Fruit fly (Drosophila melanogaster) Kc167 (cell line): ENCODE results near the gene CG32512.

ENCODE experiments used
- Myc ChIP-seq: fragments of >200 bp; optimal IDR thresholded peaks from 2 replicates; lab custom pipeline; 2017; ENCODE audit warnings: missing external identifiers
- Sin3A ChIP-seq: fragments of >200 bp; optimal IDR thresholded peaks from 2 replicates; lab custom pipeline; 2018; ENCODE audit warnings: missing external identifiers
- h ChIP-seq: fragments of >200 bp; optimal IDR thresholded peaks from 3 replicates; lab custom pipeline; 2018; ENCODE audit warnings: missing external identifiers
- insv ChIP-seq: fragments of >200 bp; optimal IDR thresholded peaks from 3 replicates; lab custom pipeline; 2018; ENCODE audit warnings: missing external identifiers
- psq ChIP-seq: fragments of >200 bp; optimal IDR thresholded peaks from 2 replicates; lab custom pipeline; 2017; ENCODE audit warnings: missing external identifiers
- ttk ChIP-seq: sonication (Bioruptor generic); optimal IDR thresholded peaks from 2 replicates; lab custom pipeline; 2017; ENCODE audit warnings: missing external identifiers

Gene CG32512

dm6 chrX:21044831-21045447, 22.4 kb downstream of the CG32512 start, which contains the start of gene Cbs:
TSS of gene Cbs (plus strand) at chrX:21045138.
- TF ChIP-seq Sin3A (lab: Kevin White, UChicago) = no peak

dm6 chrX:21044278-21044830, 23.0 kb downstream of the CG32512 start:
- TF ChIP-seq psq (no peak), Sin3A (lab: Kevin White, UChicago) (no peak), h (no peak), Myc (lab: Kevin White, UChicago) (no peak), ttk (lab: Kevin White, UChicago) (no peak), insv (lab: Kevin White, UChicago) (no peak)

- TF ChIP-seq Sin3A (lab: Kevin White, UChicago) = no peak
- no peak for TF ChIP-seq psq
- TF ChIP-seq insv (lab: Kevin White, UChicago) = no peak
- TF ChIP-seq Myc (lab: Kevin White, UChicago) = no peak
- no peak for TF ChIP-seq h
- no peak for TF ChIP-seq ttk (lab: Kevin White, UChicago)
These were observed 24.5 kb downstream of the CG32512 start for dm6 chrX:21042638-21043513.

- TF ChIP-seq ttk (lab: Kevin White, UChicago) (no peak), insv (lab: Kevin White, UChicago) (no peak), psq (no peak), h (no peak), Sin3A (lab: Kevin White, UChicago) (no peak), Myc (lab: Kevin White, UChicago) (no peak)
These were observed 25.5 kb downstream of the CG32512 start, which contains the start of gene Mgstl for dm6 chrX:21041825-21042224. TSS of gene Mgstl (plus strand) at chrX:21042125.

- TF ChIP-seq Myc (lab: Kevin White, UChicago) = no peak
- no peak for TF ChIP-seq insv (lab: Kevin White, UChicago)
- no peak for TF ChIP-seq h
- TF ChIP-seq ttk (lab: Kevin White, UChicago) = no peak
- no peak for TF ChIP-seq psq
- no peak for TF ChIP-seq Sin3A (lab: Kevin White, UChicago)
These were observed 26.8 kb downstream of the CG32512 start, which contains the start of gene CG15449 for dm6 chrX:21040505-21040904. TSS of gene CG15449 (minus strand) at chrX:21040605.

dm6 chrX:21035938-21036324, 31.4 kb downstream of the CG32512 start:
- TF ChIP-seq Sin3A (lab: Kevin White, UChicago) (no peak), h (no peak), insv (lab: Kevin White, UChicago) (no peak)

- TF ChIP-seq Sin3A (lab: Kevin White, UChicago) (no peak), h (no peak), Myc (lab: Kevin White, UChicago) (no peak), psq (no peak), insv (lab: Kevin White, UChicago) (no peak), ttk (lab: Kevin White, UChicago) (no peak)
These were observed 32.0 kb downstream of the CG32512 start, which contains the start of gene Ntf-2 for dm6 chrX:21035208-21035937. TSS of gene Ntf-2 (plus strand) at chrX:21035469.

- no peak for TF ChIP-seq insv (lab: Kevin White, UChicago)
- no peak for TF ChIP-seq ttk (lab: Kevin White, UChicago)
- no peak for TF ChIP-seq psq
- TF ChIP-seq Sin3A (lab: Kevin White, UChicago) = no peak
- TF ChIP-seq Myc (lab: Kevin White, UChicago) = no peak
- TF ChIP-seq h = no peak
These were observed 32.7 kb downstream of the CG32512 start for dm6 chrX:21034638-21035037.

dm6 chrX:21031819-21032261, 35.5 kb downstream of the CG32512 start, which contains the start of gene CG1529:
TSS of gene CG1529 (minus strand) at chrX:21031950.
- no peak for TF ChIP-seq ttk (lab: Kevin White, UChicago)
- TF ChIP-seq insv (lab: Kevin White, UChicago) = no peak
- no peak for TF ChIP-seq h
- TF ChIP-seq Myc (lab: Kevin White, UChicago) = no peak

- TF ChIP-seq Myc (lab: Kevin White, UChicago) (no peak), psq (no peak), ttk (lab: Kevin White, UChicago) (no peak), insv (lab: Kevin White, UChicago) (no peak), h (no peak), Sin3A (lab: Kevin White, UChicago) (no peak)
These were observed 39.3 kb downstream of the CG32512 start, which contains the start of gene CG1532 for dm6 chrX:21027929-21028575. TSS of gene CG1532 (minus strand) at chrX:21028361.

dm6 chrX:21025788-21026187, 41.6 kb downstream of the CG32512 start, which contains the start of gene r-cup:
TSS of gene r-cup (minus strand) at chrX:21025888.
- TF ChIP-seq Myc (lab: Kevin White, UChicago) (no peak), h (no peak), Sin3A (lab: Kevin White, UChicago) (no peak), psq (no peak), ttk (lab: Kevin White, UChicago) (no peak)
